Worm (Caenorhabditis elegans): ENCODE data around the gene F36H5.12.

- TF ChIP-seq egl-27 (tag; optimal IDR thresholded peaks at IDR 0.05) (no peak), elt-3 (tag; optimal IDR thresholded peaks at IDR 0.05) (no peak), ceh-16 (tag; optimal IDR thresholded peaks at IDR 0.05) (no peak), blmp-1 (tag; optimal IDR thresholded peaks at IDR 0.05; ENCODE audit: insufficient read depth) (no peak), ZK546.5 (tag; optimal IDR thresholded peaks at IDR 0.05) (no peak), lin-39 (tag; optimal IDR thresholded peaks at IDR 0.05) (no peak)
Observed at ce11 chrII:1744183-1744582, 1.5 kb downstream of the F36H5.12 start, which contains the start of gene clec-19.
